Worm (Caenorhabditis elegans): ENCODE measurements around the gene K12H6.8.

K12H6.8 gene

DNA sequence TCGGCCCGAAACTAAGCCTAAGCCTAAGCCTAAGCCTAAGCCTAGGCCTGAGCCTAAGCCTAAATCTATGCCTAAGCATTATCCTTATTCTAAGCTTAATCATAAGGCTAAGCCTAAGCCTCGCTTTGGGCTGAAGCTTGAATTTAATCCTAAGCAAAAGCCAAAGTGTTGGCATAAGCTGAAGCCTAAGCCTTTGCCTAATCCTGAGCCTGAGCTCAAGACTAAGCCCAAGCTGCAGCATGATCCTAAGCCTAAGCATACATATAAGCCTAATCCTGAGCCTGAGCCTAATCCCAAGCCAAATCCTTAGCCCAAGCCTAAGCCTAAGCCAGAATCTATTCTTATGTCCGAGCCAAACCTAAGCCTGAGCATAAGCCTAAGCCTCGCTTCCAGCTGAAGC lies 18.9 kb downstream of the K12H6.8 start:
- TF ChIP-seq F57A8.1 (GFP tag; optimal IDR thresholded peaks at IDR 0.05) = no peak
- no peak for TF ChIP-seq ztf-26 (tag; optimal IDR thresholded peaks at IDR 0.05)
- no peak for TF ChIP-seq F33H1.4 (GFP tag; IDR thresholded peaks at IDR 0.05)
- TF ChIP-seq hrde-1 (tag; optimal IDR thresholded peaks at IDR 0.05; ENCODE audit: borderline replicate concordance) = no peak
- no peak for TF ChIP-seq ztf-25 (GFP tag; IDR thresholded peaks at IDR 0.05)
- no peak for TF ChIP-seq hlh-26 (GFP tag; conservative IDR thresholded peaks at IDR 0.05)
- TF ChIP-seq snpc-3.4 (tag; optimal IDR thresholded peaks at IDR 0.05) = no peak
- no peak for TF ChIP-seq lag-1 (GFP tag; IDR thresholded peaks at IDR 0.05)
- no peak for TF ChIP-seq F39B2.1 (GFP tag; IDR thresholded peaks at IDR 0.05)
- no peak for TF ChIP-seq hsf-1 (GFP tag; IDR thresholded peaks at IDR 0.05)
- no peak for TF ChIP-seq Y53F4B.3 (GFP tag; IDR thresholded peaks at IDR 0.05)
- no peak for TF ChIP-seq aptf-3 (GFP tag; IDR thresholded peaks at IDR 0.05)
- no peak for TF ChIP-seq him-1 (tag; optimal IDR thresholded peaks at IDR 0.05)
- no peak for TF ChIP-seq ztf-6 (GFP tag; IDR thresholded peaks at IDR 0.05)
- TF ChIP-seq sptf-2 (GFP tag; optimal IDR thresholded peaks at IDR 0.05) = no peak
- TF ChIP-seq B0035.1 (tag; optimal IDR thresholded peaks at IDR 0.05) = no peak
- TF ChIP-seq F49E8.2 (tag; optimal IDR thresholded peaks at IDR 0.05; ENCODE audit: insufficient read depth) = no peak
- no peak for TF ChIP-seq K11D2.4 (GFP tag; IDR thresholded peaks at IDR 0.05)
- TF ChIP-seq ztf-3 (GFP tag; optimal IDR thresholded peaks at IDR 0.05) = no peak

DNA sequence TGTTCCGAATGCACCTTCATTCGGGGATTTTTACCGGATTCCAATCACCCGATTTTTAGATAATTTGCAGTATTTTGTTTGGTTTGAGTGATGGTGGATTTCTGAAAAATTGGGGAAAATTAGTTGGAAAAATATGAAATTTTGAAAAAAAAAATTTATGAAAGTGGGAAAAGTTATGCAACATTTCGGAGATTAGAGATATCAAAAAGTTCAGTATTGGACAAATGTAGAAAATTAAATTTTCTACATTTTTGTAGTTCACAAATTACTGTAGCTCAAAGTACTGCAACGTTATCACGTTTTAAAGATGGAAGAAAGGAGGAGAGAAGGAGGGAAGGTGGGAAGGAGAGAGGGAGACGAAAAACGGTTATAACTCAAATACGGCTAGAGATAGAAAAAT lies 24.8 kb downstream of the K12H6.8 start, which contains the start of gene ptc-3:
Gene ptc-3 (minus strand): TSS at position 101 of the 400 bp plus-strand sequence.
- TF ChIP-seq ets-4 (GFP tag; optimal IDR thresholded peaks at IDR 0.05) (no peak), rec-8 (tag; optimal IDR thresholded peaks at IDR 0.05) (no peak), gei-17 (GFP tag; optimal IDR thresholded peaks at IDR 0.05) (no peak), ztf-22 (GFP tag; optimal IDR thresholded peaks at IDR 0.05) (no peak), die-1 (tag; optimal IDR thresholded peaks at IDR 0.05) (no peak)

DNA sequence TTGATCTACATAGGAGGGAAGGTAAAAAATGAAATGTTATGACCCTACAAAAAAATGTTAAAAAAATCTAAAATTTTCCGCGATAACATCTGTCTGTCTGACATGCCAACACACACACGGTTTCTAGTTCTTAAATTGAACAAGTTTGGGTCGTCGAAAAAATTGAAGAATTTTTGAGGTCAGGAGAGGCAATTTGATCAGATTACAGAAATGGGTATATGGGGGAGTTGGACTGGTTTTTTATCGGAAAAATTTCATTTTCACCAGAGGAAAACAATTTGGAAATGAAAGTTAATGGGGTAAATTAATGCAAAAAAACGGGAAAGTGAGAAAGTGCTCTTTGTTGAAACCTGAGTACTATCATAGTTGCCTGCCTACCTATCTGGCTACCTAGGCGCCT lies 26.1 kb downstream of the K12H6.8 start:
- TF ChIP-seq lir-1 (GFP tag; conservative IDR thresholded peaks at IDR 0.05) (no peak), tbp1 (GFP tag; optimal IDR thresholded peaks at IDR 0.05) (no peak), B0035.1 (tag; optimal IDR thresholded peaks at IDR 0.05) (no peak), madf-6 (GFP tag; IDR thresholded peaks at IDR 0.05) (no peak), ekl-4 (GFP tag; IDR thresholded peaks at IDR 0.05) (no peak)

DNA sequence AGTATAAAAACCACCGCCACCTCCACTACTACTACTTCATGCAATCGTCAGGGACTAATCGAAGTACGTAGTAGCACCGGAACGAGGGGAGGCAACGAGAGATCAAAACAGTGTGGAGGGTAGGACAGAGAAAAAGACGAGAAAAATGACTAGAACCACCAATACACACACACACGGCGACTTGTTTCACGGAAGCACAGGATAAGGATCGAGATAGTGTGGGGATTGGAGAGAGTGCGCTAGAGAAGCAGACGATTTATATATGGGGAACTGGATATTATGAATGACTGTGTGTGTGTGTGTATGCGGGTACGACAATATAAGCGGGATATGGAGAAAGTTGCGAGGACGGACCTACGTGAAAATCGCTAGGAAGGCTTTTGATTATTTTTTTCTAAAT lies 27.1 kb downstream of the K12H6.8 start:
- no peak for TF ChIP-seq rec-8 (tag; optimal IDR thresholded peaks at IDR 0.05)
- TF ChIP-seq hmg-1.2 (GFP tag; IDR thresholded peaks at IDR 0.05) = peak; percentile 36; the same call in 1 of the 2 replicates
- TF ChIP-seq ztf-22 (GFP tag; optimal IDR thresholded peaks at IDR 0.05) = no peak

DNA sequence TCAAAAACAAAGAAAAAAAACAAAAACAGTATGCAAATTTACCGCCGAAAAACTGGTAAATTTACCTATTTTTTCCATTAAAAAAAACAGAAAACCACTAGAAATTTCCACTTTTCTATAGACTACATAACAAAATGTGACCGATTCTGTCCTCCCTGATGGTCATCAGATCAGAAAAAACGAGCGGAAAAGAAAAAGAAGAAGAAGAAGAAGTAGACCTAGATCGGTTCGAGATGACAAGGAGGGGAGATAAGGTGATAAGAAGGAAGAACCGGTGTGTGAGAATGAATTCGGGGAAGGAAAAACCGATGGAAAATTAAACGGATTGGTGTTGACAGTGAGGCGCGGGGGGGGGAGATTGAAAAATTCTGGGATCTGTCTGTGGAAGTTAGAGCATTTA lies 28.4 kb downstream of the K12H6.8 start:
- TF ChIP-seq B0019.2 (GFP tag; conservative IDR thresholded peaks at IDR 0.05) = no peak
- no peak for TF ChIP-seq nhr-90 (tag; optimal IDR thresholded peaks at IDR 0.05)
- TF ChIP-seq ceh-58 (GFP tag; IDR thresholded peaks at IDR 0.05) = no peak
- no peak for TF ChIP-seq C06A6.2 (GFP tag; conservative IDR thresholded peaks at IDR 0.05)
- no peak for TF ChIP-seq rec-8 (tag; optimal IDR thresholded peaks at IDR 0.05)
- TF ChIP-seq F57A8.1 (GFP tag; optimal IDR thresholded peaks at IDR 0.05) = no peak
